Worm (Caenorhabditis elegans) whole organism, dauer: ENCODE data around the gene nhr-14.

Experiments used
- unc-62 ChIP-seq: sonication (generic microtip); optimal IDR thresholded peaks from 2 replicates; lab custom pipeline; 2017; ENCODE audit warnings: missing biosample characterization, missing genetic modification reagents, missing genetic modification characterization

The nhr-14 gene

DNA sequence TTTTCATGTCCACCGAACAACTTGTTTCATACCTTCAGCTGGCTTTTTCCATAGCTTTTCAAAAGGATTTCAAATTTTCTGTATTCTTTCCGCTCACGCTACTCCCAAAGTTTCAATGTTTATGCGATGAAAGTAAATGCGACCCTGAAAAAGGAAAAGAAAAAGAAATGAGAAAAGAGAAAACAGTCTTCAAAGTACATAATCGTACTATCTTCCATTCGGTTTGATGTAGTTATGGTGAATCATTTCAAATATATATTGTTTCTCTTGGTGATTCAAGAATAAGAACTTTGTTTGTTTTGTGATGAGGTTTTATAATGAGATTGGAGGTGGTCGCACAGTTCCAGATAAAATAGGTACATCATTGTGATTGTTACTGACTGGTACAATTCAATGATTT is 37.2 kb downstream of the nhr-14 start:
- TF ChIP-seq unc-62, result no peak

DNA sequence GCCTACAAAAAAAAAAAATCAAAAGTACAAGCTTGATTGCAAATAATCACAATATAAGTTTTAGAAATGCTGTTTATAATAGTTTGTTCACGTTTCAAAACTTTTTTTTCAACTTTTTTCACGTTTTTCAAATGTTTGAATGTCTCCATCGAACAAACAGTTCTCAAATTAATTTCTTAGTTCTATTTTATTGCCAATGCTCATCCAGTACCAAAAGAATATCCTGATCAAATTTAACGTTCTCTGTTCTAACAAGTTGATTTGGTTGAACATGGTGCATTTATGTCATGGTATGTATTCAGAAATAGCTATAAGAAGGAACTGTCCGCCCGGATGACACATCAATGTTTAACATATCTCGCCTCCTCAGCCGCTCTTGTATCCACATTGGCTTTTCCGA is 43.6 kb downstream of the nhr-14 start, which contains the start of gene kin-9:
kin-9 (plus strand) TSS at position 301 of the 400 bp plus-strand sequence.
- no peak for TF ChIP-seq unc-62

DNA sequence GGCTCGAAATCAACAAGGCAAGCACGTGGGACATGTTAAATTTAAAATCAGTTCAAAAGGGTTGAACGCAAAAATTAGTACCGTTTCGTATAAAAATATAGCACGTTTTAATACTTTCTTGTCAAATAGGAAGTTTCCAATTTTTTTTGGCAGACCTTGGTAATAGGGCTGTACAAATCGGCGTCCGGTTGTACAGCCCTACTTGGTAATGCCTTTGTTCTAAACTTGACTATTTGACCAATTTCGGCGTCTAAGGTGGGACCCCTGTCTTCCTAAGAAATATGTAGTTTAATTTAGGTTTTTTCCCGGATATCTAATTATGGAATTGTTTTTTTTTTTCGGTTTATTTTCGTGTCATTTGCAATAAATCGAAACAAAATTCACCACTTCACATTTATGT is 46.5 kb downstream of the nhr-14 start:
- no peak for TF ChIP-seq unc-62

DNA sequence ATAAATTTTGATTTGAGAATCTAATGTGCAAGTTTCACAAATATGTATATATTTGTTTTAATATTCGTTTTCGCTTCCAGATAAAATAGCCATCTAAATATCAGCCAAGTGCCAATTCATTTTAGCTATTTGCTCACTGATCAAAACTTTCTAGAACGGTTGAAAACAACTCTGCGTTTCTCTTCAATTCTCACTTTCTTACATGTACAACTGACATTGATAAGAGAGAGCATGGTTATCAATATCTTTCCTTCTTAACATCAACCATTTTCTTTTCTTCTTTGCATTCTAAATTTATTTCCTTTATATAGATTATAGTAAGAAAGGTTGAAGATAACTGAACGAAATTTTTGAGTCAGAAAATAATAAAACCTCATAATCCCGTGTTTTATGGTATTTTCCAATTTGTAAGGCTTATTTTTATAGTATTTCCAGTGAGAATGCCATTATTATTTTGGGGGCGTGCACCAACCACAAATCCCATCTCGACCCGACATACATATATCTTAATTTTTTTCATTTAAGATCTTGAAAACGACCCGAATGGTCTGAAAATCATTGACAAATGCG is 47.6 kb downstream of the nhr-14 start, which contains the start of gene F08F1.3:
F08F1.3 (plus strand) TSS at position 520 of the 570 bp plus-strand sequence.
- no peak for TF ChIP-seq unc-62

DNA sequence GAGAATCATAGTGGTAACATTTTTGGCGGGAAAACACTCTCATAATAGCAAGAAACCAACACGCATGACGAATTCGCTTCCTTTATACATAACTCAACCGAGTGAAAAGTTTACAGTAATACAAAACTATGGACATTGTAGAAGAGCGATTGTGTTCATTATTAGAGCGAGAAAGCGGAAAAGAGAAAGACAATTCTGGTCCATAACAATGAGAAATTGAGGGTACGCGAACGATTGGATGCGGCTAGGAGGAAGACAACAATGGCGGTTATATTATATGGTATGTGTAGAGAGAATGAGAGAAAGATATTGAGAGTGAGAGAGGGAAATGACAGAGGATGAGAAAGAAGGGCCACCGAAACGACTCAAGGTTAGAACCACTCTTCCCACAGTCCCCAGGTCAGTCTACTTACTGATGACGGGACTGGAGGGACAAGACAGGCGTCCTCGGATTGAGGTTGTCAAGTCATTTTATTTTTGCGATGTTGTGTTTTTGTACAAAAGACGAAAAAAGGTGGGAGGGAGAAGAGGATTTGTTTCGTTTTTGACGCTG is 49.7 kb downstream of the nhr-14 start:
- no peak for TF ChIP-seq unc-62

DNA sequence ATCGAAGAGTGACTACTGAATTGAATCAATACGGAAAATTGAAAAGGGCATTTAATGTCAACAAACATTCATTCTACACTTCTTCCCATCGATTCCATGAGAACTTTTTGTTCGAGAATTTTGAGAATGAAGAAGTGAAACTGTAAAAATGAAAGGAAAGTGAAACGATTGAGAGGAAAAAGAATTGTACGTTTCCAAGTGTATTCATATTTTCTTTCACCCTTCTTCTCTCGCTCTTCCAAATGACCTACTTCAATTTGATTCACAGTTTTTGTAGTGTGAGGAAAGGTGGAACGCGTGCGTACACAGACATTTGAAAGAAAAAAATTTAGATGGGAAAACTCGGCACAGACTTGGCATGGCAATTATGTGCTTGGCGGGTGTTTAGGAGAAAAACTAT is 51.7 kb downstream of the nhr-14 start:
- no peak for TF ChIP-seq unc-62
